Worm (Caenorhabditis elegans) whole organism, young adult: ENCODE results near the gene F16F9.1.
"Not testable (repeated sequence)": the region's sequence is repeated elsewhere in the genome, so short reads cannot be mapped to it uniquely, and the experiment has no call there.

Experiments
- B0336.3 ChIP-seq: fragments of 200-800 bp; sonication (Bioruptor generic); IDR thresholded peaks from 2 replicates; pipeline ENCODE4 v1.3.6; 2022; ENCODE audit warnings: missing genetic modification characterization, missing compliant biosample characterization
- Y95B8A.8 ChIP-seq: fragments of 200-800 bp; sonication (Bioruptor generic); IDR thresholded peaks from 2 replicates; pipeline ENCODE4 v1.3.6; 2022; ENCODE audit warnings: missing genetic modification reagents, missing genetic modification characterization, missing compliant biosample characterization
- ama-1 ChIP-seq, 3 experiments: fragments of 150-350 bp in 1 of 3; sonication (generic microtip) in 2 of 3; optimal IDR thresholded peaks; 2 replicates each; lab custom pipeline; 2014 to 2018; ENCODE audit warnings: missing biosample characterization in 2 of 3, missing genetic modification characterization in 2 of 3, missing genetic modification reagents in 2 of 3
- ceh-40 ChIP-seq: fragments of 200-800 bp; sonication (Bioruptor generic); IDR thresholded peaks from 2 replicates; pipeline ENCODE4 v1.3.6; 2022; ENCODE audit warnings: missing genetic modification characterization, missing compliant biosample characterization
- let-526 ChIP-seq: fragments of 200-800 bp; sonication (Bioruptor generic); IDR thresholded peaks from 2 replicates; pipeline ENCODE4 v1.3.6; 2022; ENCODE audit warnings: missing genetic modification reagents, missing genetic modification characterization, missing compliant biosample characterization
- pbrm-1 ChIP-seq: fragments of 200-800 bp; sonication (Bioruptor generic); IDR thresholded peaks from 2 replicates; pipeline ENCODE4 v1.3.6; 2022; ENCODE audit warnings: missing genetic modification reagents, missing genetic modification characterization, missing compliant biosample characterization
- snpc-3.4 ChIP-seq: sonication (generic microtip); optimal IDR thresholded peaks from 2 replicates; lab custom pipeline; 2017; ENCODE audit warnings: missing genetic modification characterization, mild to moderate bottlenecking, missing compliant biosample characterization, antibody characterized with exemption, moderate library complexity, missing genotype, missing genetic modification reagents
- snpc-4 ChIP-seq, 5 experiments: fragments of 150-350 bp in 1 of 5; sonication (generic microtip) in 4 of 5; optimal IDR thresholded peaks; 2 replicates each; lab custom pipeline; 2014 to 2018; ENCODE audit warnings: missing genetic modification characterization in 5 of 5, missing biosample characterization in 3 of 5, antibody characterized with exemption in 2 of 5, mild to moderate bottlenecking in 2 of 5, missing compliant biosample characterization in 2 of 5, missing genotype in 2 of 5, moderate library complexity in 2 of 5, missing genetic modification reagents in 1 of 5
- somi-1 ChIP-seq: fragments of 200-800 bp; sonication (Bioruptor generic); optimal IDR thresholded peaks from 2 replicates; lab custom pipeline; 2018; ENCODE audit warnings: mild to moderate bottlenecking, missing genetic modification characterization, missing compliant biosample characterization

- TF ChIP-seq ceh-40; snpc-3.4; let-526 (GFP tag; lab: Robert Waterston, UW); B0336.3 (GFP tag; lab: Robert Waterston, UW); ama-1 (optimal IDR thresholded peaks at IDR 0.05; lab: Kevin White, UChicago); ama-1 (GFP tag; optimal IDR thresholded peaks at IDR 0.05; lab: Kevin White, UChicago); pbrm-1; Y95B8A.8 (GFP tag; lab: Robert Waterston, UW); snpc-4 (GFP tag; optimal IDR thresholded peaks at IDR 0.05; lab: Kevin White, UChicago); snpc-4 (tag; optimal IDR thresholded peaks at IDR 0.05; lab: Kevin White, UChicago); somi-1 (GFP tag; lab: Kevin White, UChicago): not testable (repeated sequence)
Observed at ce11 chrX:8410754-8411153, 35.5 kb upstream of the F16F9.1 start, which contains the start of gene F08F1.9.
